Worm (Caenorhabditis elegans): ENCODE measurements around the gene mlt-11.

DNA sequence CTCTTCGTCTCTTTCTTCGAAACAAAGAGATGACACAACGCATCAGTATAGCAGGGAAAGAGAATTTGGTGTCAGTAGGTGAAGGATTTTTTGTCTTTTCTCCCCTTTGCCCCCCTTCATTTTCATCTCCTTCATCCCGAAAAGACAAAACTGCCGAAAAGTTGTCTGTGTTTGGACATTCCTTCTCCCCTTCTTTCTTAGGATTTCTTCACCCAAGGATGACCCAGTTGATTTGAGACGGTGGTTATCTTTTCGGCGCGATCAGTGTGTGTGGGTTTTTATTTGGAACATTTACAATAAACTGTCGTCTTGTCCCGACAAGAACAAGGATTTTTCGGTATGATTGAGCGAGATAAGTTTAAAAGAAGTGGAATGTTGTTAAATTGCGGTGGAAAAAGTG is 4.5 kb upstream of the mlt-11 start:
- TF ChIP-seq nfya-1 (tag; optimal IDR thresholded peaks at IDR 0.05; ENCODE audit: borderline replicate concordance, insufficient read depth) (no peak), Y79H2A.3 (GFP tag; conservative IDR thresholded peaks at IDR 0.05) (no peak), egrh-3 (GFP tag; IDR thresholded peaks at IDR 0.05) (no peak), ceh-100 (GFP tag; IDR thresholded peaks at IDR 0.05) (no peak), pha-4 (tag; optimal IDR thresholded peaks at IDR 0.05) (no peak), C06A6.2 (GFP tag; conservative IDR thresholded peaks at IDR 0.05) (no peak), ama-1 (optimal IDR thresholded peaks at IDR 0.05) (no peak), ama-1 (GFP tag; optimal IDR thresholded peaks at IDR 0.05) (no peak), sea-2 (GFP tag; IDR thresholded peaks at IDR 0.05) (no peak), bed-2 (GFP tag; IDR thresholded peaks at IDR 0.05) (no peak), nhr-90 (tag; optimal IDR thresholded peaks at IDR 0.05) (no peak), snpc-4 (GFP tag; optimal IDR thresholded peaks at IDR 0.05) (no peak), snpc-4 (tag; optimal IDR thresholded peaks at IDR 0.05) (no peak)

Measured in whole organism, young adult.